Worm (Caenorhabditis elegans) whole organism, L4/young adult: ENCODE measurements around the gene F01F1.3.

Experiments used
- W03F9.2 ChIP-seq: fragments of 150-350 bp; optimal IDR thresholded peaks from 2 replicates; lab custom pipeline; 2014; ENCODE audit warnings: missing biosample characterization, missing genetic modification characterization
- him-1 ChIP-seq: sonication (generic microtip); optimal IDR thresholded peaks from 2 replicates; lab custom pipeline; 2016; ENCODE audit warnings: missing genotype, missing genetic modification reagents, missing genetic modification characterization, missing compliant biosample characterization

ce11 chrIII:5859008-5859407 is 12.7 kb upstream of the F01F1.3 start, which contains the start of gene dpf-4:
- no peak for TF ChIP-seq him-1 (tag; lab: Kevin White, UChicago)
- no peak for TF ChIP-seq W03F9.2 (tag; lab: Kevin White, UChicago)
